Worm (Caenorhabditis elegans) whole organism, L1 larva: Measurements from ENCODE around the gene mksr-1.

Experiments used
- C34B4.2 ChIP-seq: sonication (generic microtip); optimal IDR thresholded peaks from 2 replicates; lab custom pipeline; 2017; ENCODE audit warnings: mild to moderate bottlenecking, missing genetic modification characterization, missing compliant biosample characterization
- aha-1 ChIP-seq: fragments of 150-350 bp; optimal IDR thresholded peaks from 2 replicates; lab custom pipeline; 2014; ENCODE audit warnings: missing biosample characterization, missing genetic modification characterization
- ama-1 ChIP-seq: fragments of 150-350 bp; optimal IDR thresholded peaks from 2 replicates; lab custom pipeline; 2014
- blmp-1 ChIP-seq: fragments of 150-350 bp; optimal IDR thresholded peaks from 2 replicates; lab custom pipeline; 2014; ENCODE audit warnings: missing biosample characterization, missing genetic modification characterization
- ceh-63 ChIP-seq: fragments of 200-800 bp; sonication (Bioruptor generic); optimal IDR thresholded peaks from 2 replicates; lab custom pipeline; 2018; ENCODE audit warnings: mild to moderate bottlenecking, missing genetic modification characterization, missing compliant biosample characterization
- ceh-8 ChIP-seq: fragments of 200-800 bp; sonication (Bioruptor generic); optimal IDR thresholded peaks from 2 replicates; lab custom pipeline; 2018; ENCODE audit warnings: mild to moderate bottlenecking, missing genetic modification characterization, moderate library complexity, missing compliant biosample characterization
- ceh-82 ChIP-seq, 3 experiments: fragments of 150-350 bp in 1 of 3; sonication (generic microtip) in 2 of 3; optimal IDR thresholded peaks; 2 replicates each; lab custom pipeline; 2014 to 2017; ENCODE audit warnings: missing biosample characterization in 3 of 3, missing genetic modification characterization in 3 of 3
- ces-1 ChIP-seq: fragments of 150-350 bp; optimal IDR thresholded peaks from 2 replicates; lab custom pipeline; 2014; ENCODE audit warnings: missing biosample characterization, missing genetic modification reagents, missing genetic modification characterization
- dsc-1 ChIP-seq: sonication (generic microtip); optimal IDR thresholded peaks from 2 replicates; lab custom pipeline; 2016; ENCODE audit warnings: mild to moderate bottlenecking, missing genetic modification characterization, missing compliant biosample characterization
- egl-13 ChIP-seq: sonication (generic microtip); optimal IDR thresholded peaks from 2 replicates; lab custom pipeline; 2016; ENCODE audit warnings: missing genotype, missing genetic modification reagents, missing genetic modification characterization, missing compliant biosample characterization
- elt-2 ChIP-seq: sonication (generic microtip); optimal IDR thresholded peaks from 2 replicates; lab custom pipeline; 2016; ENCODE audit warnings: missing genetic modification characterization, mild to moderate bottlenecking, inconsistent platforms, missing compliant biosample characterization, missing genetic modification reagents
- fkh-10 ChIP-seq: sonication (generic microtip); optimal IDR thresholded peaks from 2 replicates; lab custom pipeline; 2017; ENCODE audit warnings: missing biosample characterization, missing genetic modification reagents, missing genetic modification characterization
- fkh-4 ChIP-seq: sonication (generic microtip); optimal IDR thresholded peaks from 2 replicates; lab custom pipeline; 2016; ENCODE audit warnings: missing compliant biosample characterization, missing genetic modification characterization, borderline replicate concordance
- grh-1 ChIP-seq: fragments of 200-800 bp; sonication (Bioruptor generic); IDR thresholded peaks from 2 replicates; pipeline ENCODE4 v1.3.6; 2022; ENCODE audit warnings: missing genetic modification reagents, missing genetic modification characterization, missing compliant biosample characterization
- hlh-4 ChIP-seq: sonication (generic microtip); optimal IDR thresholded peaks from 2 replicates; lab custom pipeline; 2016; ENCODE audit warnings: mild to moderate bottlenecking, missing genetic modification characterization, missing compliant biosample characterization
- lin-13 ChIP-seq: fragments of 150-350 bp; optimal IDR thresholded peaks from 2 replicates; lab custom pipeline; 2014; ENCODE audit warnings: missing biosample characterization, missing genetic modification reagents, missing genetic modification characterization
- lin-14 ChIP-seq: fragments of 200-800 bp; sonication (Bioruptor generic); optimal IDR thresholded peaks from 2 replicates; lab custom pipeline; 2018; ENCODE audit warnings: mild to moderate bottlenecking, missing genetic modification characterization, moderate library complexity, missing compliant biosample characterization
- lin-15B ChIP-seq: fragments of 150-350 bp; sonication (generic microtip); optimal IDR thresholded peaks from 3 replicates; lab custom pipeline; 2014; ENCODE audit warnings: missing biosample characterization, missing genetic modification characterization
- lsy-2 ChIP-seq, 2 experiments: fragments of 150-350 bp; optimal IDR thresholded peaks; 2 replicates each; lab custom pipeline; 2014; ENCODE audit warnings: missing biosample characterization in 2 of 2, missing genetic modification characterization in 2 of 2
- mdl-1 ChIP-seq, 2 experiments: fragments of 150-350 bp; optimal IDR thresholded peaks; 2 replicates each; lab custom pipeline; 2014 to 2017; ENCODE audit warnings: missing biosample characterization in 2 of 2, missing genetic modification characterization in 2 of 2, inconsistent platforms in 1 of 2
- mef-2 ChIP-seq: fragments of 150-350 bp; optimal IDR thresholded peaks from 2 replicates; lab custom pipeline; 2014; ENCODE audit warnings: missing biosample characterization, missing genetic modification characterization
- mep-1 ChIP-seq: fragments of 150-350 bp; optimal IDR thresholded peaks from 2 replicates; lab custom pipeline; 2014; ENCODE audit warnings: missing biosample characterization, missing genetic modification characterization
- nhr-12 ChIP-seq: sonication (generic microtip); optimal IDR thresholded peaks from 2 replicates; lab custom pipeline; 2017; ENCODE audit warnings: missing biosample characterization, missing genetic modification characterization
- nhr-19 ChIP-seq: fragments of 200-800 bp; sonication (Bioruptor generic); conservative IDR thresholded peaks from 2 replicates; pipeline ENCODE4 v1.3.6; 2022; ENCODE audit warnings: missing genetic modification characterization, missing compliant biosample characterization
- nhr-20 ChIP-seq: sonication (generic microtip); optimal IDR thresholded peaks from 2 replicates; lab custom pipeline; 2016; ENCODE audit warnings: mild to moderate bottlenecking, missing genetic modification characterization, missing compliant biosample characterization
- nhr-47 ChIP-seq: sonication (generic microtip); optimal IDR thresholded peaks from 2 replicates; lab custom pipeline; 2016; ENCODE audit warnings: mild to moderate bottlenecking, missing genetic modification characterization, moderate library complexity, missing compliant biosample characterization
- nhr-71 ChIP-seq: sonication (generic microtip); optimal IDR thresholded peaks from 2 replicates; lab custom pipeline; 2016; ENCODE audit warnings: mild to moderate bottlenecking, missing genetic modification characterization, moderate library complexity, missing compliant biosample characterization
- pqm-1 ChIP-seq: sonication (generic microtip); optimal IDR thresholded peaks from 3 replicates; lab custom pipeline; 2017; ENCODE audit warnings: missing biosample characterization, missing genetic modification characterization
- rnt-1 ChIP-seq: sonication (generic microtip); optimal IDR thresholded peaks from 2 replicates; lab custom pipeline; 2016; ENCODE audit warnings: mild to moderate bottlenecking, missing genetic modification characterization, moderate library complexity, missing compliant biosample characterization
- skn-1 ChIP-seq: fragments of 150-350 bp; optimal IDR thresholded peaks from 2 replicates; lab custom pipeline; 2014; ENCODE audit warnings: missing biosample characterization, missing genetic modification characterization
- snu-23 ChIP-seq: sonication (generic microtip); optimal IDR thresholded peaks from 2 replicates; lab custom pipeline; 2016; ENCODE audit warnings: missing genetic modification characterization, missing compliant biosample characterization
- sptf-1 ChIP-seq: fragments of 150-350 bp; optimal IDR thresholded peaks from 2 replicates; lab custom pipeline; 2014; ENCODE audit warnings: missing biosample characterization, missing genetic modification characterization
- sup-37 ChIP-seq: fragments of 200-800 bp; sonication (Bioruptor generic); optimal IDR thresholded peaks from 2 replicates; lab custom pipeline; 2018; ENCODE audit warnings: mild to moderate bottlenecking, missing genetic modification characterization, missing compliant biosample characterization
- swsn-7 ChIP-seq: sonication (generic microtip); optimal IDR thresholded peaks from 2 replicates; lab custom pipeline; 2016; ENCODE audit warnings: missing genetic modification characterization, missing compliant biosample characterization
- tbx-2 ChIP-seq: sonication (generic microtip); optimal IDR thresholded peaks from 2 replicates; lab custom pipeline; 2016; ENCODE audit warnings: missing genetic modification characterization, missing compliant biosample characterization
- unc-130 ChIP-seq: fragments of 150-350 bp; optimal IDR thresholded peaks from 2 replicates; lab custom pipeline; 2017; ENCODE audit warnings: missing biosample characterization, missing genetic modification characterization, inconsistent platforms
- unc-86 ChIP-seq: sonication (generic microtip); optimal IDR thresholded peaks from 2 replicates; lab custom pipeline; 2016; ENCODE audit warnings: missing genetic modification characterization, missing compliant biosample characterization
- xbp-1 ChIP-seq: sonication (generic microtip); optimal IDR thresholded peaks from 2 replicates; lab custom pipeline; 2016; ENCODE audit warnings: missing genetic modification characterization, missing compliant biosample characterization
- zip-4 ChIP-seq: fragments of 200-800 bp; sonication (Bioruptor generic); optimal IDR thresholded peaks from 2 replicates; lab custom pipeline; 2018; ENCODE audit warnings: mild to moderate bottlenecking, missing genetic modification characterization, moderate library complexity, missing compliant biosample characterization
- ztf-11 ChIP-seq, 2 experiments: sonication (generic microtip); optimal IDR thresholded peaks; 2 replicates each; lab custom pipeline; 2016 to 2017; ENCODE audit warnings: missing genetic modification characterization in 2 of 2, missing biosample characterization in 1 of 2, missing compliant biosample characterization in 1 of 2

Gene mksr-1

ce11 chrX:1064064-1064463, 4.9 kb downstream of the mksr-1 start (continued):
- TF ChIP-seq nhr-19 (GFP tag; lab: Robert Waterston, UW) (peak; percentile 44), unc-86 (tag; lab: Kevin White, UChicago) (peak; percentile 57), swsn-7 (peak; percentile 62), xbp-1 (tag; lab: Kevin White, UChicago) (peak; percentile 21), lin-15B (tag; lab: Kevin White, UChicago) (no peak)

DNA sequence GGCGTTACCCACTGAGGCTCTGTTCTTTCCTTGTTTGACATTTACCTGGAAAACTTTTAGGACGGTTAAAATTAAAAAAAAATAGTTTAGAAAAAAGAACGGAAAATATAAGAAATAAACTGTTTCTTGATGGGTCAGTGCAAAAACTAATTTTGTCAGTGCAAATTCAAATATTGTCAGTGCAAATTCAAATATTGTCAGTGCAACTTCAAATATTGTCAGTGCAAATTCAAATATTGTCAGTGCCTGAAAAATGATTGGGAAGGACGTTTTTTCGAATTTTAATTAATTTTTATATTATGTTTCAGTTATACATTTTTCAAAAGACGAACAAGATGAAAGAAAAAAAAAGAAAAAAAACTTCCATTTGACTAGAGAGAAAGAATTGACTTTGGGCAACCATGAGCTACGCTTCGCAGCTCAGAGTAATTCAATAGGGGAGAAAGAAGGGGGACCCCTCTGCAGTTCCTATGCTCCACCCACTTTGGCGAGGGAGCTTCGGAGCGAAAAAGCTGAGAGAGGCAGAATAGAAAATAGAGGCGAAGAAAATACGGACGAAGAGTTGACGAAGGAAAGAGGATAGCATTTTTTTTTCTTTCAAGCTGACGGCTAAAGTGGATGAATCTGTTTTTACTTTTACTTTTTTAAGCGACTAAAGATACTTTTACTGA, 6.4 kb downstream of the mksr-1 start, which contains the start of gene unc-1:
TSS of gene unc-1 (minus strand) at position 51 of the 671 bp plus-strand sequence.
- TF ChIP-seq ztf-11 (tag; optimal IDR thresholded peaks at IDR 0.05; lab: Kevin White, UChicago) (no peak), swsn-7 (peak; percentile 24), fkh-4 (tag; lab: Kevin White, UChicago) (no peak), ces-1 (peak; percentile 62), ceh-63 (GFP tag; lab: Kevin White, UChicago) (no peak), snu-23 (peak; percentile 15), nhr-71 (tag; lab: Kevin White, UChicago) (peak; percentile 28), lin-14 (GFP tag; lab: Kevin White, UChicago) (peak; percentile 87), sup-37 (GFP tag; lab: Kevin White, UChicago) (no peak), unc-86 (tag; lab: Kevin White, UChicago) (peak; percentile 31), grh-1 (GFP tag; lab: Robert Waterston, UW) (no peak), mep-1 (tag; lab: Kevin White, UChicago) (peak; percentile 37), skn-1 (tag; lab: Kevin White, UChicago) (peak; percentile 17), tbx-2 (tag; lab: Kevin White, UChicago) (peak; percentile 12), fkh-10 (GFP tag; lab: Kevin White, UChicago) (peak; percentile 36), lsy-2 (tag; optimal IDR thresholded peaks at IDR 0.05; lab: Kevin White, UChicago) (peak; percentile 13 to 37), nhr-47 (peak; percentile 31), sptf-1 (tag; lab: Kevin White, UChicago) (no peak), dsc-1 (peak; percentile 21), ceh-82 (tag; optimal IDR thresholded peaks at IDR 0.05; lab: Kevin White, UChicago) (peak in 1 of 3 experiments; percentile 55), rnt-1 (tag; lab: Kevin White, UChicago) (peak; percentile 25)
- TF ChIP-seq, all 84 proteins: peak for 15

ce11 chrX:1060705-1061104, 8.2 kb downstream of the mksr-1 start:
- TF ChIP-seq ceh-8 (GFP tag; lab: Kevin White, UChicago) = no peak
- TF ChIP-seq tbx-2 (tag; lab: Kevin White, UChicago) = peak; percentile 0
- no peak for TF ChIP-seq lin-13 (GFP tag; lab: Kevin White, UChicago)
- no peak for TF ChIP-seq grh-1 (GFP tag; lab: Robert Waterston, UW)
- TF ChIP-seq lin-14 (GFP tag; lab: Kevin White, UChicago) = peak; percentile 56
- peak; percentile 7 for TF ChIP-seq nhr-71 (tag; lab: Kevin White, UChicago)
- peak; percentile 27 for TF ChIP-seq unc-86 (tag; lab: Kevin White, UChicago)
- TF ChIP-seq ceh-82 (tag; optimal IDR thresholded peaks at IDR 0.05; lab: Kevin White, UChicago) = peak in 1 of 3 experiments; percentile 23

DNA sequence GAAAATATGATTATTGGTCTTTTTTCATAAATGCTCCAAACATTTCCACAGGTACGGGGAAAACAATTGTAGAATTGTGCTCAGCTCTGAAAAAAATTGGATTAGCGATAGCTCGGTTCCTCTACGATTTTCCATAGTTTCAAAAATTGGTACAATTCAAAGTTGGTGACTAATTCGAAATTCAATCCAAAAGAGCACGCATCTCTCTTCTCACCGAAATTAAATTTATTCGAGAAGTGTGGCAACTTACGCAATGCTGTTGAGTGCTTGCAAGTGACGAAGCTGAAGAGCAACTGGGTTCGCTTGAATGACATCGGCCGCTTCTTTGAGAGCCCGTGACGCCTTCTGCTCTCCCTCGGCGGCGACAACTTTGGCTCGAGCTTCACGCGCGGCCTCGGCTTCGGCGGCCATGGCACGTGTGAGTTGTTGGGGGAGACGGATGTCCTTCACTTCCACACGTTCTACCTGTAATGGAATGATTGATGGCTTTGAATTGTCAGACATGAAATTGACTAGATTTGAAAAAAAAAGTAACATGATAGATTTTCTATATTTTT, 11.0 kb downstream of the mksr-1 start:
- peak; percentile 90 for TF ChIP-seq fkh-10 (GFP tag; lab: Kevin White, UChicago)
- TF ChIP-seq egl-13 (tag; lab: Kevin White, UChicago) = peak; percentile 2
- TF ChIP-seq zip-4 (GFP tag; lab: Kevin White, UChicago) = no peak
- no peak for TF ChIP-seq sptf-1 (tag; lab: Kevin White, UChicago)
- TF ChIP-seq lin-14 (GFP tag; lab: Kevin White, UChicago) = peak; percentile 51
- TF ChIP-seq nhr-12 = no peak

- TF ChIP-seq nhr-71 (tag; lab: Kevin White, UChicago) (peak; percentile 70), unc-130 (no peak), aha-1 (tag; lab: Kevin White, UChicago) (no peak), hlh-4 (tag; lab: Kevin White, UChicago) (no peak), blmp-1 (tag; lab: Kevin White, UChicago) (no peak), pqm-1 (tag; lab: Kevin White, UChicago) (no peak), ztf-11 (tag; optimal IDR thresholded peaks at IDR 0.05; lab: Kevin White, UChicago) (no peak), sup-37 (GFP tag; lab: Kevin White, UChicago) (no peak), mdl-1 (tag; optimal IDR thresholded peaks at IDR 0.05; lab: Kevin White, UChicago) (no peak), fkh-4 (tag; lab: Kevin White, UChicago) (no peak), lin-14 (GFP tag; lab: Kevin White, UChicago) (peak; percentile 73), lin-15B (tag; lab: Kevin White, UChicago) (no peak), tbx-2 (tag; lab: Kevin White, UChicago) (no peak), C34B4.2 (tag; lab: Kevin White, UChicago) (no peak), elt-2 (no peak), ama-1 (lab: Kevin White, UChicago) (no peak), snu-23 (peak; percentile 24), mef-2 (tag; lab: Kevin White, UChicago) (peak; percentile 40), nhr-19 (GFP tag; lab: Robert Waterston, UW) (peak; percentile 33; the same call in 1 of the 2 replicates), nhr-20 (peak; percentile 17)
These were observed 15.0 kb downstream of the mksr-1 start, which contains the start of gene ncs-3 for ce11 chrX:1053929-1054328. ncs-3 (plus strand) TSS chrX:1054081.
